Worm (Caenorhabditis elegans): Measurements from ENCODE around the gene F25E5.2.

DNA sequence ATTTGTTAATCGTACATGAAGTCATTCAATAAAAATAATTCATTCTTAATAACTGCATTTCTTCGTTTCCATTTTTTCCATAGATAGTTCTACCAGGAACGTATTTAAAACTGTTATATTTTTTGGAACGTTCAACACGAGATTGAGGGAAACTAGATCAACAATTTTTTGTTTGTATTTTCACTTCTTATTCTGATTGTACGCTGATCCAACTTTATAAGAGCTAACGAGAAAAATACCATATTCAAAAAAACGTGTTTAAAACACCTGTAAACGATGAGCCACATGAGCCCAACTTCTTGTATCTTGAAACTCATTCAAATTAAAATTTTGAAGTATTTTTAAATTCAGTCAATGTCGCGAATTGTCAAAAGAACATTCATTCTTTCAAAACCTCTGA, 38.5 kb upstream of the F25E5.2 start:
- TF ChIP-seq skn-1 (tag; optimal IDR thresholded peaks at IDR 0.05) (no peak), nhr-12 (tag; optimal IDR thresholded peaks at IDR 0.05) (no peak), lsy-2 (tag; optimal IDR thresholded peaks at IDR 0.05) (no peak), nhr-25 (tag; optimal IDR thresholded peaks at IDR 0.05) (no peak), nhr-237 (tag; optimal IDR thresholded peaks at IDR 0.05) (no peak), aly-2 (tag; optimal IDR thresholded peaks at IDR 0.05) (no peak), elt-1 (tag; optimal IDR thresholded peaks at IDR 0.05) (no peak), mab-5 (tag; optimal IDR thresholded peaks at IDR 0.05) (no peak), ztf-1 (GFP tag; conservative IDR thresholded peaks at IDR 0.05) (no peak), ztf-11 (tag; optimal IDR thresholded peaks at IDR 0.05) (no peak), nhr-11 (tag; optimal IDR thresholded peaks at IDR 0.05) (no peak), unc-62 (GFP tag; optimal IDR thresholded peaks at IDR 0.05) (no peak), snpc-4 (tag; optimal IDR thresholded peaks at IDR 0.05) (no peak), zag-1 (tag; optimal IDR thresholded peaks at IDR 0.05) (no peak)

Data from whole organism, L2 larva.